Worm (Caenorhabditis elegans) whole organism, young adult: ENCODE measurements around the gene F36D3.14.

ENCODE experiments used
- B0019.2 ChIP-seq: fragments of 200-800 bp; sonication (Bioruptor generic); conservative IDR thresholded peaks from 2 replicates; pipeline ENCODE4 v1.3.6; 2022; ENCODE audit warnings: missing genetic modification reagents, missing genetic modification characterization, missing compliant biosample characterization
- B0336.3 ChIP-seq: fragments of 200-800 bp; sonication (Bioruptor generic); IDR thresholded peaks from 2 replicates; pipeline ENCODE4 v1.3.6; 2022; ENCODE audit warnings: missing genetic modification characterization, missing compliant biosample characterization
- F33H1.4 ChIP-seq: fragments of 200-800 bp; sonication (Bioruptor generic); IDR thresholded peaks from 2 replicates; pipeline ENCODE4 v1.3.6; 2022; ENCODE audit warnings: missing genetic modification reagents, missing genetic modification characterization, missing compliant biosample characterization
- T26A5.8 ChIP-seq: sonication (generic microtip); optimal IDR thresholded peaks from 2 replicates; lab custom pipeline; 2016; ENCODE audit warnings: missing genetic modification characterization, missing compliant biosample characterization
- Y79H2A.3 ChIP-seq: fragments of 200-800 bp; sonication (Bioruptor generic); conservative IDR thresholded peaks from 2 replicates; pipeline ENCODE4 v1.3.6; 2022; ENCODE audit warnings: missing genetic modification reagents, missing genetic modification characterization, missing compliant biosample characterization
- athp-1 ChIP-seq: sonication (generic microtip); optimal IDR thresholded peaks from 2 replicates; lab custom pipeline; 2017; ENCODE audit warnings: mild to moderate bottlenecking, missing genetic modification characterization, missing compliant biosample characterization
- bed-1 ChIP-seq: fragments of 200-800 bp; sonication (Bioruptor generic); IDR thresholded peaks from 2 replicates; pipeline ENCODE4 v1.3.6; 2022; ENCODE audit warnings: missing genetic modification reagents, missing genetic modification characterization, missing compliant biosample characterization
- cebp-1 ChIP-seq, 2 experiments: fragments of 200-800 bp in 1 of 2; sonication (Bioruptor generic) in 1 of 2; sonication (generic microtip) in 1 of 2; IDR thresholded peaks in 1 of 2; optimal IDR thresholded peaks in 1 of 2; 2 replicates each; pipeline versions ENCODE4 v1.3.6 to Lab custom; 2017 to 2022; ENCODE audit warnings: missing compliant biosample characterization in 2 of 2, missing genetic modification characterization in 2 of 2, mild to moderate bottlenecking in 1 of 2, missing genetic modification reagents in 1 of 2, moderate library complexity in 1 of 2
- ceh-40 ChIP-seq: fragments of 200-800 bp; sonication (Bioruptor generic); IDR thresholded peaks from 2 replicates; pipeline ENCODE4 v1.3.6; 2022; ENCODE audit warnings: missing genetic modification characterization, missing compliant biosample characterization
- ceh-58 ChIP-seq: fragments of 200-800 bp; sonication (Bioruptor generic); IDR thresholded peaks from 2 replicates; pipeline ENCODE4 v1.3.6; 2022; ENCODE audit warnings: missing genetic modification characterization, missing compliant biosample characterization
- dpl-1 ChIP-seq: fragments of 150-350 bp; optimal IDR thresholded peaks from 2 replicates; lab custom pipeline; 2014; ENCODE audit warnings: missing biosample characterization, missing genetic modification reagents, missing genetic modification characterization
- egrh-3 ChIP-seq: fragments of 200-800 bp; sonication (Bioruptor generic); IDR thresholded peaks from 2 replicates; pipeline ENCODE4 v1.3.6; 2022; ENCODE audit warnings: missing genetic modification reagents, missing genetic modification characterization, missing compliant biosample characterization
- fkh-3 ChIP-seq: sonication (generic microtip); optimal IDR thresholded peaks from 2 replicates; lab custom pipeline; 2016; ENCODE audit warnings: mild to moderate bottlenecking, missing genetic modification characterization, missing compliant biosample characterization
- hlh-12 ChIP-seq: sonication (generic microtip); optimal IDR thresholded peaks from 2 replicates; lab custom pipeline; 2016; ENCODE audit warnings: missing genetic modification characterization, missing compliant biosample characterization
- hsf-1 ChIP-seq: fragments of 200-800 bp; sonication (Bioruptor generic); IDR thresholded peaks from 2 replicates; pipeline ENCODE4 v1.3.6; 2022; ENCODE audit warnings: missing genetic modification reagents, missing genetic modification characterization, missing compliant biosample characterization
- lir-1 ChIP-seq: fragments of 200-800 bp; sonication (Bioruptor generic); conservative IDR thresholded peaks from 2 replicates; pipeline ENCODE4 v1.3.6; 2022; ENCODE audit warnings: missing genetic modification reagents, missing genetic modification characterization, missing compliant biosample characterization
- madf-8 ChIP-seq: fragments of 200-800 bp; sonication (Bioruptor generic); conservative IDR thresholded peaks from 2 replicates; pipeline ENCODE4 v1.3.6; 2022; ENCODE audit warnings: missing genetic modification reagents, missing genetic modification characterization, missing compliant biosample characterization
- nhr-179 ChIP-seq: sonication (generic microtip); optimal IDR thresholded peaks from 2 replicates; lab custom pipeline; 2016; ENCODE audit warnings: mild to moderate bottlenecking, missing genetic modification characterization, missing compliant biosample characterization
- nhr-27 ChIP-seq: fragments of 200-800 bp; sonication (Bioruptor generic); optimal IDR thresholded peaks from 2 replicates; lab custom pipeline; 2018; ENCODE audit warnings: mild to moderate bottlenecking, missing genetic modification characterization, moderate library complexity, missing compliant biosample characterization
- nhr-80 ChIP-seq: sonication (generic microtip); optimal IDR thresholded peaks from 2 replicates; lab custom pipeline; 2016; ENCODE audit warnings: missing genetic modification characterization, missing compliant biosample characterization
- rcor-1 ChIP-seq: fragments of 200-800 bp; sonication (Bioruptor generic); IDR thresholded peaks from 2 replicates; pipeline ENCODE4 v1.3.6; 2022; ENCODE audit warnings: missing genetic modification reagents, missing genetic modification characterization, missing compliant biosample characterization
- snpc-3.4 ChIP-seq: sonication (generic microtip); optimal IDR thresholded peaks from 2 replicates; lab custom pipeline; 2017; ENCODE audit warnings: missing genetic modification characterization, mild to moderate bottlenecking, missing compliant biosample characterization, antibody characterized with exemption, moderate library complexity, missing genotype, missing genetic modification reagents
- sptf-2 ChIP-seq: fragments of 200-800 bp; sonication (Bioruptor generic); optimal IDR thresholded peaks from 2 replicates; lab custom pipeline; 2018; ENCODE audit warnings: mild to moderate bottlenecking, missing genetic modification characterization, missing compliant biosample characterization
- tbx-9 ChIP-seq: sonication (generic microtip); optimal IDR thresholded peaks from 2 replicates; lab custom pipeline; 2016; ENCODE audit warnings: borderline replicate concordance, missing genetic modification characterization, inconsistent platforms, missing compliant biosample characterization
- zfh-2 ChIP-seq: fragments of 200-800 bp; sonication (Bioruptor generic); conservative IDR thresholded peaks from 2 replicates; pipeline ENCODE4 v1.3.6; 2022; ENCODE audit warnings: missing genetic modification reagents, missing genetic modification characterization, missing compliant biosample characterization
- ztf-22 ChIP-seq: fragments of 200-800 bp; sonication (Bioruptor generic); optimal IDR thresholded peaks from 2 replicates; lab custom pipeline; 2018; ENCODE audit warnings: mild to moderate bottlenecking, missing genetic modification characterization, moderate library complexity, missing compliant biosample characterization
- ztf-26 ChIP-seq: sonication (generic microtip); optimal IDR thresholded peaks from 2 replicates; lab custom pipeline; 2017; ENCODE audit warnings: missing genetic modification characterization, missing compliant biosample characterization

Gene F36D3.14

DNA sequence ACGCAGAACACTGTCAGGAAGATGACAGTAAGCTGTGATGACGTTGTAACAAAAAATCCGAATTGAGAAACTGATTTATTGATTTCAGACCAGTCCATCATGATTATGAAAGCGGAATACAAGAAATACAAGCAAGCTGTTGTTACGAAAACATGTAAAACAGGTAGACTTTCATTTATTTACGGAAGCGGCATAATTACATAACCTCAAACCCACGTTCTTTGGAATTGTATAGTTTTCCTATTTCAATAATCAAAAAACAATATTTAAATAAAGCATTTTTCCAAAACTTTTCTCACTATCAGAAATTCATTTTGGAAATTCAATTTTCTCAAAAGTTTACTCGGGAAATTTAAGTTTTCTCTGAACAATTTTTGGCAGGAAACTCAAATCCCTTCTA, 44.4 kb downstream of the F36D3.14 start, which contains the start of gene str-15:
str-15 (minus strand) TSS at position 101 of the 400 bp plus-strand sequence.
- TF ChIP-seq F33H1.4 (GFP tag; lab: Robert Waterston, UW): no peak
- TF ChIP-seq madf-8: no peak
- TF ChIP-seq bed-1 (GFP tag; lab: Robert Waterston, UW): no peak
- no peak for TF ChIP-seq T26A5.8
- TF ChIP-seq nhr-27 (tag; lab: Kevin White, UChicago): no peak
- TF ChIP-seq ztf-26 (tag; lab: Kevin White, UChicago): no peak
- TF ChIP-seq nhr-80: no peak
- no peak for TF ChIP-seq B0019.2 (GFP tag; lab: Robert Waterston, UW)
- TF ChIP-seq Y79H2A.3 (GFP tag; lab: Robert Waterston, UW): no peak
- no peak for TF ChIP-seq ztf-22
- no peak for TF ChIP-seq hlh-12 (tag; lab: Kevin White, UChicago)
- no peak for TF ChIP-seq lir-1
- no peak for TF ChIP-seq tbx-9 (tag; lab: Kevin White, UChicago)
- no peak for TF ChIP-seq zfh-2 (GFP tag; lab: Robert Waterston, UW)
- TF ChIP-seq rcor-1 (GFP tag; lab: Robert Waterston, UW): no peak
- TF ChIP-seq B0336.3: no peak
- no peak for TF ChIP-seq nhr-179 (tag; lab: Kevin White, UChicago)
- no peak for TF ChIP-seq cebp-1 (GFP tag; IDR thresholded peaks at IDR 0.05; lab: Robert Waterston, UW)
- TF ChIP-seq cebp-1 (tag; optimal IDR thresholded peaks at IDR 0.05; lab: Kevin White, UChicago): no peak
- no peak for TF ChIP-seq athp-1 (tag; lab: Kevin White, UChicago)
- no peak for TF ChIP-seq egrh-3 (GFP tag; lab: Robert Waterston, UW)

DNA sequence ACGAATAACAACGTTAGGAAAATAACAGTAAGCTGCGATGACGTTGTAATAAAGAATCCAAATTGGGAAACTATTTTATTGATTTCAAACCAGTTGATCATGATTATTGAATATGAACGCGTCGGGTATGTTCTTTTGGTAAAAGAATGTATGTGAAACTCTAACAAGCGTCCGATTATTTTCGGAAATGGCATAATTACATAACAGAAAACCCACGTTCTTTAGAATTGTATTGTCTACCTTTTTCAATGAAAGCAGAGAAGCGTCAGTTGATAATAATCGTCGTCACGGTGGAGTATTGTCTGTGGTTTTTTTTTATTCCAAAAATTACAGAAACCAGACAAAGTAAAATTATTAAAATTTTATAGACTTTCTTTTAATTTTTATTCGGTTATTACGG, 48.0 kb downstream of the F36D3.14 start, which contains the start of gene str-14:
str-14 (minus strand) TSS at position 101 of the 400 bp plus-strand sequence.
- TF ChIP-seq nhr-179 (tag; lab: Kevin White, UChicago) (no peak), sptf-2 (GFP tag; lab: Kevin White, UChicago) (no peak), bed-1 (GFP tag; lab: Robert Waterston, UW) (no peak), ceh-40 (GFP tag; lab: Robert Waterston, UW) (no peak), athp-1 (tag; lab: Kevin White, UChicago) (no peak), dpl-1 (GFP tag; lab: Kevin White, UChicago) (no peak), snpc-3.4 (tag; lab: Kevin White, UChicago) (no peak), hsf-1 (GFP tag; lab: Robert Waterston, UW) (no peak), fkh-3 (tag; lab: Kevin White, UChicago) (no peak), ceh-58 (GFP tag; lab: Robert Waterston, UW) (no peak)
